Fruit fly (Drosophila melanogaster) whole organism, embryonic: ENCODE data around the gene CG7320.

Experiments
- CG10366 ChIP-seq: fragments of 200-800 bp; sonication (Bioruptor generic); IDR thresholded peaks from 2 replicates; pipeline ENCODE4 v1.3.6; 2022; ENCODE audit warnings: missing biosample characterization, missing genetic modification characterization
- CG11093 ChIP-seq: fragments of 200-800 bp; sonication (Bioruptor generic); IDR thresholded peaks from 3 replicates; pipeline ENCODE4 v1.3.6; 2022; ENCODE audit warnings: missing biosample characterization, missing genetic modification characterization
- CG11723 ChIP-seq: fragments of 200-800 bp; sonication (Bioruptor generic); optimal IDR thresholded peaks from 2 replicates; lab custom pipeline; 2017; ENCODE audit warnings: missing biosample characterization, mild to moderate bottlenecking, missing genetic modification characterization
- CG12659 ChIP-seq: fragments of 200-800 bp; sonication (Bioruptor generic); optimal IDR thresholded peaks from 3 replicates; lab custom pipeline; 2017; ENCODE audit warnings: mild to moderate bottlenecking, missing biosample characterization, missing genetic modification reagents, missing genetic modification characterization
- CG13775 ChIP-seq: fragments of 200-800 bp; sonication (Bioruptor generic); optimal IDR thresholded peaks from 3 replicates; lab custom pipeline; 2017; ENCODE audit warnings: missing biosample characterization, mild to moderate bottlenecking, missing genetic modification characterization
- CG14965 ChIP-seq: fragments of 200-800 bp; sonication (Bioruptor generic); optimal IDR thresholded peaks from 2 replicates; lab custom pipeline; 2016; ENCODE audit warnings: missing biosample characterization, missing genetic modification characterization, borderline replicate concordance
- CG17186 ChIP-seq: fragments of 200-800 bp; sonication (Bioruptor generic); optimal IDR thresholded peaks from 3 replicates; lab custom pipeline; 2017; ENCODE audit warnings: missing biosample characterization, missing genetic modification reagents, missing genetic modification characterization
- CG2116 ChIP-seq: fragments of 200-800 bp; sonication (Bioruptor generic); optimal IDR thresholded peaks from 3 replicates; lab custom pipeline; 2018; ENCODE audit warnings: missing biosample characterization, mild to moderate bottlenecking, missing genetic modification characterization
- CG2202 ChIP-seq: fragments of 200-800 bp; sonication (Bioruptor generic); optimal IDR thresholded peaks from 2 replicates; lab custom pipeline; 2018; ENCODE audit warnings: missing biosample characterization, mild to moderate bottlenecking, missing genetic modification characterization
- CG2678 ChIP-seq: fragments of 200-800 bp; sonication (Bioruptor generic); optimal IDR thresholded peaks from 3 replicates; lab custom pipeline; 2019; ENCODE audit warnings: missing biosample characterization, mild to moderate bottlenecking, missing genetic modification characterization, moderate library complexity
- CG32767 ChIP-seq: fragments of 200-800 bp; sonication (Bioruptor generic); IDR thresholded peaks from 2 replicates; pipeline ENCODE4 v1.3.6; 2022; ENCODE audit warnings: missing biosample characterization, missing genetic modification characterization
- CG3407 ChIP-seq: fragments of 200-800 bp; sonication (Bioruptor generic); optimal IDR thresholded peaks from 2 replicates; lab custom pipeline; 2018; ENCODE audit warnings: missing biosample characterization, mild to moderate bottlenecking, missing genetic modification characterization
- CG34422 ChIP-seq: fragments of 200-800 bp; sonication (Bioruptor generic); IDR thresholded peaks from 3 replicates; pipeline ENCODE4 v1.3.6; 2022; ENCODE audit warnings: missing biosample characterization, missing genetic modification characterization
- CG3838 ChIP-seq: fragments of 200-800 bp; sonication (Bioruptor generic); optimal IDR thresholded peaks from 3 replicates; lab custom pipeline; 2016; ENCODE audit warnings: missing biosample characterization, missing genetic modification characterization
- CG4328 ChIP-seq: fragments of 200-800 bp; sonication (Bioruptor generic); optimal IDR thresholded peaks from 3 replicates; lab custom pipeline; 2017; ENCODE audit warnings: missing biosample characterization, missing genetic modification reagents, missing genetic modification characterization
- CG6654 ChIP-seq: fragments of 200-800 bp; sonication (Bioruptor generic); optimal IDR thresholded peaks from 2 replicates; lab custom pipeline; 2017; ENCODE audit warnings: missing biosample characterization, mild to moderate bottlenecking, missing genetic modification characterization
- CG6683 ChIP-seq: fragments of 200-800 bp; sonication (Bioruptor generic); optimal IDR thresholded peaks from 2 replicates; lab custom pipeline; 2017; ENCODE audit warnings: missing biosample characterization, mild to moderate bottlenecking, missing genetic modification characterization, missing genetic modification reagents
- CG7556 ChIP-seq: fragments of 200-800 bp; sonication (Bioruptor generic); optimal IDR thresholded peaks from 2 replicates; lab custom pipeline; 2017; ENCODE audit warnings: missing biosample characterization, mild to moderate bottlenecking, missing genetic modification characterization
- CG8388 ChIP-seq: fragments of 200-800 bp; sonication (Bioruptor generic); optimal IDR thresholded peaks from 2 replicates; lab custom pipeline; 2019; ENCODE audit warnings: missing biosample characterization, mild to moderate bottlenecking, missing genetic modification characterization, moderate library complexity
- CG8478 ChIP-seq: fragments of >200 bp; optimal IDR thresholded peaks from 2 replicates; lab custom pipeline; 2018
- CG9727 ChIP-seq: fragments of 200-800 bp; sonication (Bioruptor generic); optimal IDR thresholded peaks from 3 replicates; lab custom pipeline; 2017; ENCODE audit warnings: missing biosample characterization, mild to moderate bottlenecking, missing genetic modification characterization
- Camta ChIP-seq: fragments of 200-800 bp; sonication (Bioruptor generic); optimal IDR thresholded peaks from 2 replicates; lab custom pipeline; 2016; ENCODE audit warnings: missing biosample characterization, missing genetic modification characterization
- D ChIP-seq, 2 experiments: fragments of 200-800 bp in 1 of 2; fragments of >200 bp in 1 of 2; sonication (Bioruptor generic) in 1 of 2; optimal IDR thresholded peaks; 2 replicates in 1 of 2; 3 replicates in 1 of 2; lab custom pipeline; 2017; ENCODE audit warnings: mild to moderate bottlenecking in 1 of 2, missing biosample characterization in 1 of 2, missing genetic modification characterization in 1 of 2, missing genetic modification reagents in 1 of 2
- Dad ChIP-seq: fragments of 200-800 bp; sonication (Bioruptor generic); optimal IDR thresholded peaks from 3 replicates; lab custom pipeline; 2016; ENCODE audit warnings: missing biosample characterization, missing genetic modification characterization
- Dbx ChIP-seq: fragments of 200-800 bp; sonication (Bioruptor generic); IDR thresholded peaks from 3 replicates; pipeline ENCODE4 v1.3.6; 2022; ENCODE audit warnings: missing biosample characterization, missing genetic modification characterization
- Hand ChIP-seq: fragments of 200-800 bp; sonication (Bioruptor generic); optimal IDR thresholded peaks from 2 replicates; lab custom pipeline; 2017; ENCODE audit warnings: mild to moderate bottlenecking, missing biosample characterization, missing genetic modification reagents, missing genetic modification characterization
- Jarid2 ChIP-seq: fragments of 200-800 bp; sonication (Bioruptor generic); optimal IDR thresholded peaks from 3 replicates; lab custom pipeline; 2017; ENCODE audit warnings: mild to moderate bottlenecking, missing biosample characterization, missing genetic modification reagents, missing genetic modification characterization
- Lhr ChIP-seq: fragments of 200-800 bp; sonication (Bioruptor generic); optimal IDR thresholded peaks from 3 replicates; lab custom pipeline; 2017; ENCODE audit warnings: mild to moderate bottlenecking, missing biosample characterization, missing genetic modification reagents, missing genetic modification characterization
- Oli ChIP-seq: fragments of 200-800 bp; sonication (Bioruptor generic); optimal IDR thresholded peaks from 2 replicates; lab custom pipeline; 2018; ENCODE audit warnings: missing biosample characterization, mild to moderate bottlenecking, missing genetic modification characterization, moderate library complexity
- Six4 ChIP-seq: fragments of 200-800 bp; sonication (Bioruptor generic); optimal IDR thresholded peaks from 2 replicates; lab custom pipeline; 2016; ENCODE audit warnings: missing biosample characterization, missing genetic modification characterization
- Sry-δ ChIP-seq: fragments of 200-800 bp; sonication (Bioruptor generic); optimal IDR thresholded peaks from 2 replicates; lab custom pipeline; 2016; ENCODE audit warnings: missing biosample characterization, missing genetic modification characterization
- Usf ChIP-seq: fragments of 200-800 bp; sonication (Bioruptor generic); optimal IDR thresholded peaks from 2 replicates; lab custom pipeline; 2017; ENCODE audit warnings: missing genotype, missing biosample characterization, missing genetic modification characterization
- bowl ChIP-seq: fragments of 200-800 bp; sonication (Bioruptor generic); IDR thresholded peaks from 2 replicates; pipeline ENCODE4 v1.3.6; 2022; ENCODE audit warnings: missing biosample characterization, missing genetic modification characterization
- crc ChIP-seq: fragments of 200-800 bp; sonication (Bioruptor generic); optimal IDR thresholded peaks from 2 replicates; lab custom pipeline; 2016; ENCODE audit warnings: missing biosample characterization, missing genetic modification characterization
- croc ChIP-seq: fragments of 200-800 bp; sonication (Bioruptor generic); conservative IDR thresholded peaks from 3 replicates; pipeline ENCODE4 v1.3.6; 2022; ENCODE audit warnings: missing biosample characterization, missing genetic modification characterization
- ems ChIP-seq: fragments of 200-800 bp; sonication (Bioruptor generic); optimal IDR thresholded peaks from 3 replicates; lab custom pipeline; 2016; ENCODE audit warnings: missing biosample characterization, missing genetic modification characterization
- fd3F ChIP-seq: fragments of 200-800 bp; sonication (Bioruptor generic); optimal IDR thresholded peaks from 2 replicates; lab custom pipeline; 2018; ENCODE audit warnings: missing biosample characterization, mild to moderate bottlenecking, missing genetic modification characterization, moderate library complexity
- gt ChIP-seq: fragments of 200-800 bp; sonication (Bioruptor generic); IDR thresholded peaks from 2 replicates; pipeline ENCODE4 v1.3.6; 2022; ENCODE audit warnings: missing biosample characterization, missing genetic modification characterization
- klu ChIP-seq: fragments of 200-800 bp; sonication (Bioruptor generic); IDR thresholded peaks from 2 replicates; pipeline ENCODE4 v1.3.6; 2022; ENCODE audit warnings: missing biosample characterization, missing genetic modification characterization
- maf-S ChIP-seq: fragments of 200-800 bp; sonication (Bioruptor generic); optimal IDR thresholded peaks from 2 replicates; lab custom pipeline; 2016; ENCODE audit warnings: missing biosample characterization, missing genetic modification characterization
- nerfin-1 ChIP-seq: fragments of 200-800 bp; sonication (Bioruptor generic); optimal IDR thresholded peaks from 3 replicates; lab custom pipeline; 2019; ENCODE audit warnings: missing biosample characterization, mild to moderate bottlenecking, missing genetic modification characterization, moderate library complexity
- schlank ChIP-seq: fragments of 200-800 bp; sonication (Bioruptor generic); optimal IDR thresholded peaks from 2 replicates; lab custom pipeline; 2018; ENCODE audit warnings: missing biosample characterization, mild to moderate bottlenecking, missing genetic modification characterization
- sens-2 ChIP-seq: fragments of 200-800 bp; sonication (Bioruptor generic); IDR thresholded peaks from 2 replicates; pipeline ENCODE4 v1.3.6; 2022; ENCODE audit warnings: missing biosample characterization, missing genetic modification characterization
- sima ChIP-seq: fragments of 200-800 bp; sonication (Bioruptor generic); optimal IDR thresholded peaks from 2 replicates; lab custom pipeline; 2016; ENCODE audit warnings: missing biosample characterization, missing genetic modification characterization
- slbo ChIP-seq: fragments of 200-800 bp; sonication (Bioruptor generic); IDR thresholded peaks from 2 replicates; pipeline ENCODE4 v1.3.6; 2022; ENCODE audit warnings: missing biosample characterization, missing genetic modification characterization
- sqz ChIP-seq: fragments of 200-800 bp; sonication (Bioruptor generic); optimal IDR thresholded peaks from 3 replicates; lab custom pipeline; 2018; ENCODE audit warnings: missing biosample characterization, mild to moderate bottlenecking, missing genetic modification characterization
- tgo ChIP-seq: fragments of 200-800 bp; sonication (Bioruptor generic); IDR thresholded peaks from 3 replicates; pipeline ENCODE4 v1.3.6; 2022; ENCODE audit warnings: missing biosample characterization, missing genetic modification characterization
- tll ChIP-seq, 2 experiments: fragments of 200-800 bp in 1 of 2; fragments of >200 bp in 1 of 2; sonication (Bioruptor generic) in 1 of 2; optimal IDR thresholded peaks; 2 replicates each; lab custom pipeline; 2017 to 2019; ENCODE audit warnings: missing biosample characterization in 2 of 2, missing genetic modification characterization in 2 of 2, mild to moderate bottlenecking in 1 of 2, moderate library complexity in 1 of 2
- trem ChIP-seq: fragments of 200-800 bp; optimal IDR thresholded peaks from 3 replicates; lab custom pipeline; 2019; ENCODE audit warnings: missing biosample characterization, mild to moderate bottlenecking, missing genetic modification characterization, moderate library complexity
- vfl ChIP-seq: fragments of 200-800 bp; sonication (Bioruptor generic); optimal IDR thresholded peaks from 2 replicates; lab custom pipeline; 2016; ENCODE audit warnings: missing biosample characterization, missing genetic modification characterization

CG7320 gene

DNA sequence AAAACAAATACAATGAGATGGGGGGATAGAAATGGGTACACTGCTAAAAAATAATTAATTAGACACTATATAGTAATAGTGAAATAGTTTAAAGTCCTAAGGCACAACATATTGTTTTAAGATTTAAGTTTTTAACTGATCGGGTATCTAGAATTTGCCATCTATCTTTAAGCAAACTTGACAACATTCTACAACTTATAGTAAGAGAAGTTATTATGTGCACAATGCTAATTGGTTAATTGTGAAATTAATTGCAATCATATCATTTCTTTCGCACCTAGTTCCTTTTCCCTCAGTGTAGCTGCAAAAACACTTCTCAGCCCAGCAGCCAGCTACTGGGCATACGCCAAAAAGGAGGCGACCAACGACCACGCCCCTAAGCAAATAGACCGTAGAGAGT lies 37.3 kb downstream of the CG7320 start (continued):
- TF ChIP-seq Dad (no peak), CG34422 (peak; percentile 46; the same call in 1 of the 3 replicates), Sry-δ (GFP tag; lab: Kevin White, UChicago) (no peak), maf-S (GFP tag; lab: Kevin White, UChicago) (peak; percentile 30), CG3407 (GFP tag; lab: Kevin White, UChicago) (peak; percentile 70), slbo (GFP tag; lab: Robert Waterston, UW) (no peak), Camta (peak; percentile 60), vfl (GFP tag; lab: Kevin White, UChicago) (no peak), Six4 (GFP tag; lab: Kevin White, UChicago) (peak; percentile 61), CG2116 (peak; percentile 34), gt (GFP tag; lab: Robert Waterston, UW) (peak; percentile 32; the same call in 1 of the 2 replicates), D (optimal IDR thresholded peaks at IDR 0.05; lab: Kevin White, UChicago) (no peak), D (GFP tag; optimal IDR thresholded peaks at IDR 0.05; lab: Kevin White, UChicago) (peak; percentile 86), sens-2 (no peak), croc (GFP tag; lab: Robert Waterston, UW) (peak; percentile 76), CG8388 (GFP tag; lab: Kevin White, UChicago) (peak; percentile 89), CG8478 (no peak), CG7556 (peak; percentile 78), klu (GFP tag; lab: Robert Waterston, UW) (0 out of 2 replicates have a peak, but pooled peaks have one; percentile 11), nerfin-1 (tag; lab: Kevin White, UChicago) (peak; percentile 76), Hand (no peak), ems (peak; percentile 50), CG12659 (GFP tag; lab: Kevin White, UChicago) (peak; percentile 59), sima (GFP tag; lab: Kevin White, UChicago) (no peak), CG11093 (peak; percentile 26; the same call in 1 of the 3 replicates), sqz (peak; percentile 59), CG10366 (GFP tag; lab: Robert Waterston, UW) (peak; percentile 41; the same call in 1 of the 2 replicates), fd3F (GFP tag; lab: Kevin White, UChicago) (no peak), CG6654 (GFP tag; lab: Kevin White, UChicago) (peak; percentile 57), CG32767 (GFP tag; lab: Robert Waterston, UW) (peak; percentile 63; the same call in 1 of the 2 replicates), Lhr (peak; percentile 72), CG4328 (peak; percentile 42), CG9727 (GFP tag; lab: Kevin White, UChicago) (peak; percentile 80), Jarid2 (peak; percentile 7), CG13775 (peak; percentile 74), CG3838 (GFP tag; lab: Kevin White, UChicago) (peak; percentile 5), CG6683 (no peak), crc (GFP tag; lab: Kevin White, UChicago) (no peak), Dbx (GFP tag; lab: Robert Waterston, UW) (no peak), CG2202 (tag; lab: Kevin White, UChicago) (peak; percentile 86), CG11723 (GFP tag; lab: Kevin White, UChicago) (peak; percentile 47), bowl (GFP tag; lab: Robert Waterston, UW) (no peak), Usf (GFP tag; lab: Kevin White, UChicago) (peak; percentile 61), Oli (tag; lab: Kevin White, UChicago) (peak; percentile 88), CG17186 (GFP tag; lab: Kevin White, UChicago) (peak; percentile 49), CG14965 (no peak), tll (GFP tag; optimal IDR thresholded peaks at IDR 0.05; lab: Kevin White, UChicago) (no peak), tgo (GFP tag; lab: Robert Waterston, UW) (peak; percentile 51; the same call in 2 of the 3 replicates), CG2678 (tag; lab: Kevin White, UChicago) (peak; percentile 84), trem (peak; percentile 82), schlank (tag; lab: Kevin White, UChicago) (no peak)
